Worm (Caenorhabditis elegans) whole organism, L1 larva: ENCODE measurements around the gene M04D8.5.

ENCODE experiments used
- C16A3.4 ChIP-seq: fragments of 150-350 bp; optimal IDR thresholded peaks from 2 replicates; lab custom pipeline; 2014; ENCODE audit warnings: missing biosample characterization, missing genetic modification characterization
- aha-1 ChIP-seq: fragments of 150-350 bp; optimal IDR thresholded peaks from 2 replicates; lab custom pipeline; 2014; ENCODE audit warnings: missing biosample characterization, missing genetic modification characterization
- ceh-8 ChIP-seq: fragments of 200-800 bp; sonication (Bioruptor generic); optimal IDR thresholded peaks from 2 replicates; lab custom pipeline; 2018; ENCODE audit warnings: mild to moderate bottlenecking, missing genetic modification characterization, moderate library complexity, missing compliant biosample characterization
- ceh-82 ChIP-seq, 3 experiments: fragments of 150-350 bp in 1 of 3; sonication (generic microtip) in 2 of 3; optimal IDR thresholded peaks; 2 replicates each; lab custom pipeline; 2014 to 2017; ENCODE audit warnings: missing biosample characterization in 3 of 3, missing genetic modification characterization in 3 of 3
- ceh-90 ChIP-seq: sonication (generic microtip); optimal IDR thresholded peaks from 2 replicates; lab custom pipeline; 2016; ENCODE audit warnings: missing genetic modification characterization, missing compliant biosample characterization
- dsc-1 ChIP-seq: sonication (generic microtip); optimal IDR thresholded peaks from 2 replicates; lab custom pipeline; 2016; ENCODE audit warnings: mild to moderate bottlenecking, missing genetic modification characterization, missing compliant biosample characterization
- efl-3 ChIP-seq: fragments of 200-800 bp; sonication (Bioruptor generic); optimal IDR thresholded peaks from 2 replicates; lab custom pipeline; 2018; ENCODE audit warnings: mild to moderate bottlenecking, missing genetic modification characterization, missing compliant biosample characterization
- egl-27 ChIP-seq, 2 experiments: fragments of 150-350 bp in 1 of 2; sonication (generic microtip); optimal IDR thresholded peaks; 3 replicates each; lab custom pipeline; 2017 to 2018; ENCODE audit warnings: missing biosample characterization in 2 of 2, missing genetic modification characterization in 2 of 2, missing genetic modification reagents in 2 of 2
- elt-2 ChIP-seq: sonication (generic microtip); optimal IDR thresholded peaks from 2 replicates; lab custom pipeline; 2016; ENCODE audit warnings: missing genetic modification characterization, mild to moderate bottlenecking, inconsistent platforms, missing compliant biosample characterization, missing genetic modification reagents
- elt-3 ChIP-seq, 6 experiments: fragments of 150-350 bp in 1 of 6; sonication (generic microtip); optimal IDR thresholded peaks; 2 replicates each; lab custom pipeline; 2017 to 2018; ENCODE audit warnings: missing biosample characterization in 6 of 6, missing genetic modification characterization in 6 of 6, inconsistent platforms in 1 of 6
- ets-5 ChIP-seq: fragments of 200-800 bp; sonication (Bioruptor generic); IDR thresholded peaks from 2 replicates; pipeline ENCODE4 v1.3.6; 2022; ENCODE audit warnings: missing genetic modification characterization, missing compliant biosample characterization
- fkh-4 ChIP-seq: sonication (generic microtip); optimal IDR thresholded peaks from 2 replicates; lab custom pipeline; 2016; ENCODE audit warnings: missing compliant biosample characterization, missing genetic modification characterization, borderline replicate concordance
- fkh-8 ChIP-seq: sonication (generic microtip); optimal IDR thresholded peaks from 2 replicates; lab custom pipeline; 2016; ENCODE audit warnings: mild to moderate bottlenecking, missing genetic modification characterization, missing compliant biosample characterization
- grh-1 ChIP-seq: fragments of 200-800 bp; sonication (Bioruptor generic); IDR thresholded peaks from 2 replicates; pipeline ENCODE4 v1.3.6; 2022; ENCODE audit warnings: missing genetic modification reagents, missing genetic modification characterization, missing compliant biosample characterization
- hlh-17 ChIP-seq: fragments of 200-800 bp; sonication (Bioruptor generic); optimal IDR thresholded peaks from 2 replicates; lab custom pipeline; 2018; ENCODE audit warnings: missing genetic modification characterization, mild to moderate bottlenecking, missing compliant biosample characterization, moderate library complexity, borderline replicate concordance
- hlh-4 ChIP-seq: sonication (generic microtip); optimal IDR thresholded peaks from 2 replicates; lab custom pipeline; 2016; ENCODE audit warnings: mild to moderate bottlenecking, missing genetic modification characterization, missing compliant biosample characterization
- hpl-2 ChIP-seq: fragments of 150-350 bp; optimal IDR thresholded peaks from 2 replicates; lab custom pipeline; 2014; ENCODE audit warnings: missing biosample characterization, missing genetic modification reagents, missing genetic modification characterization
- lin-14 ChIP-seq: fragments of 200-800 bp; sonication (Bioruptor generic); optimal IDR thresholded peaks from 2 replicates; lab custom pipeline; 2018; ENCODE audit warnings: mild to moderate bottlenecking, missing genetic modification characterization, moderate library complexity, missing compliant biosample characterization
- lin-15B ChIP-seq: fragments of 150-350 bp; sonication (generic microtip); optimal IDR thresholded peaks from 3 replicates; lab custom pipeline; 2014; ENCODE audit warnings: missing biosample characterization, missing genetic modification characterization
- lin-35 ChIP-seq, 2 experiments: fragments of 150-350 bp; optimal IDR thresholded peaks; 2 replicates each; lab custom pipeline; 2014; ENCODE audit warnings: missing biosample characterization in 2 of 2, missing genetic modification characterization in 2 of 2, missing genetic modification reagents in 2 of 2
- lin-39 ChIP-seq: fragments of 150-350 bp; optimal IDR thresholded peaks from 2 replicates; lab custom pipeline; 2014; ENCODE audit warnings: missing biosample characterization, missing genetic modification reagents, missing genetic modification characterization
- lir-3 ChIP-seq: sonication (generic microtip); optimal IDR thresholded peaks from 2 replicates; lab custom pipeline; 2016; ENCODE audit warnings: mild to moderate bottlenecking, missing genetic modification characterization, moderate library complexity, missing compliant biosample characterization; ENCODE audit not compliant: poor library complexity
- mdl-1 ChIP-seq, 2 experiments: fragments of 150-350 bp; optimal IDR thresholded peaks; 2 replicates each; lab custom pipeline; 2014 to 2017; ENCODE audit warnings: missing biosample characterization in 2 of 2, missing genetic modification characterization in 2 of 2, inconsistent platforms in 1 of 2
- mef-2 ChIP-seq: fragments of 150-350 bp; optimal IDR thresholded peaks from 2 replicates; lab custom pipeline; 2014; ENCODE audit warnings: missing biosample characterization, missing genetic modification characterization
- mep-1 ChIP-seq: fragments of 150-350 bp; optimal IDR thresholded peaks from 2 replicates; lab custom pipeline; 2014; ENCODE audit warnings: missing biosample characterization, missing genetic modification characterization
- nhr-11 ChIP-seq: fragments of 150-350 bp; optimal IDR thresholded peaks from 2 replicates; lab custom pipeline; 2014; ENCODE audit warnings: missing biosample characterization, missing genetic modification characterization
- nhr-19 ChIP-seq: fragments of 200-800 bp; sonication (Bioruptor generic); conservative IDR thresholded peaks from 2 replicates; pipeline ENCODE4 v1.3.6; 2022; ENCODE audit warnings: missing genetic modification characterization, missing compliant biosample characterization
- nhr-20 ChIP-seq: sonication (generic microtip); optimal IDR thresholded peaks from 2 replicates; lab custom pipeline; 2016; ENCODE audit warnings: mild to moderate bottlenecking, missing genetic modification characterization, missing compliant biosample characterization
- nhr-237 ChIP-seq: fragments of 150-350 bp; optimal IDR thresholded peaks from 2 replicates; lab custom pipeline; 2014; ENCODE audit warnings: missing biosample characterization, missing genetic modification characterization
- nhr-84 ChIP-seq: sonication (generic microtip); optimal IDR thresholded peaks from 2 replicates; lab custom pipeline; 2017; ENCODE audit warnings: missing biosample characterization, missing genetic modification characterization
- nhr-90 ChIP-seq: sonication (generic microtip); optimal IDR thresholded peaks from 2 replicates; lab custom pipeline; 2016; ENCODE audit warnings: mild to moderate bottlenecking, missing genetic modification characterization, missing compliant biosample characterization; ENCODE audit not compliant: poor library complexity
- pag-3 ChIP-seq: sonication (generic microtip); optimal IDR thresholded peaks from 2 replicates; lab custom pipeline; 2017; ENCODE audit warnings: missing genetic modification characterization, mild to moderate bottlenecking, missing compliant biosample characterization, antibody characterized with exemption, borderline replicate concordance; ENCODE audit not compliant: insufficient read depth
- pax-3 ChIP-seq: fragments of 200-800 bp; sonication (Bioruptor generic); optimal IDR thresholded peaks from 2 replicates; lab custom pipeline; 2018; ENCODE audit warnings: mild to moderate bottlenecking, missing genetic modification characterization, moderate library complexity, missing compliant biosample characterization
- rnt-1 ChIP-seq: sonication (generic microtip); optimal IDR thresholded peaks from 2 replicates; lab custom pipeline; 2016; ENCODE audit warnings: mild to moderate bottlenecking, missing genetic modification characterization, moderate library complexity, missing compliant biosample characterization
- tlp-1 ChIP-seq: fragments of 150-350 bp; optimal IDR thresholded peaks from 2 replicates; lab custom pipeline; 2014; ENCODE audit warnings: missing biosample characterization, missing genetic modification characterization
- unc-98 ChIP-seq: fragments of 200-800 bp; sonication (Bioruptor generic); IDR thresholded peaks from 2 replicates; pipeline ENCODE4 v1.3.6; 2022; ENCODE audit warnings: missing genetic modification characterization, missing compliant biosample characterization
- vab-15 ChIP-seq: sonication (generic microtip); optimal IDR thresholded peaks from 2 replicates; lab custom pipeline; 2017; ENCODE audit warnings: missing genotype, mild to moderate bottlenecking, missing genetic modification characterization, missing compliant biosample characterization
- xbp-1 ChIP-seq: sonication (generic microtip); optimal IDR thresholded peaks from 2 replicates; lab custom pipeline; 2016; ENCODE audit warnings: missing genetic modification characterization, missing compliant biosample characterization
- zag-1 ChIP-seq: fragments of 150-350 bp; optimal IDR thresholded peaks from 2 replicates; lab custom pipeline; 2014; ENCODE audit warnings: missing biosample characterization, missing genetic modification characterization
- zip-4 ChIP-seq: fragments of 200-800 bp; sonication (Bioruptor generic); optimal IDR thresholded peaks from 2 replicates; lab custom pipeline; 2018; ENCODE audit warnings: mild to moderate bottlenecking, missing genetic modification characterization, moderate library complexity, missing compliant biosample characterization
- ztf-11 ChIP-seq, 2 experiments: sonication (generic microtip); optimal IDR thresholded peaks; 2 replicates each; lab custom pipeline; 2016 to 2017; ENCODE audit warnings: missing genetic modification characterization in 2 of 2, missing biosample characterization in 1 of 2, missing compliant biosample characterization in 1 of 2
- ztf-4 ChIP-seq: fragments of 150-350 bp; optimal IDR thresholded peaks from 2 replicates; lab custom pipeline; 2014; ENCODE audit warnings: missing biosample characterization, missing genetic modification characterization

The M04D8.5 gene

ce11 chrIII:10006734-10007348, 26.3 kb downstream of the M04D8.5 start, which contains the start of gene C05B5.8 (continued):
- TF ChIP-seq unc-98, result no peak
- no peak for TF ChIP-seq mef-2
- TF ChIP-seq nhr-20 (tag; lab: Kevin White, UChicago), result peak; percentile 71
- no peak for TF ChIP-seq ceh-82 (tag; optimal IDR thresholded peaks at IDR 0.05; lab: Kevin White, UChicago)
- TF ChIP-seq hlh-17 (GFP tag; lab: Kevin White, UChicago), result no peak
- no peak for TF ChIP-seq efl-3 (GFP tag; lab: Kevin White, UChicago)
- peak; percentile 20 for TF ChIP-seq lir-3 (tag; lab: Kevin White, UChicago)
- TF ChIP-seq ceh-8, result no peak
- TF ChIP-seq zip-4 (GFP tag; lab: Kevin White, UChicago), result no peak
- TF ChIP-seq hpl-2, result no peak
- no peak for TF ChIP-seq fkh-4 (tag; lab: Kevin White, UChicago)
- no peak for TF ChIP-seq ztf-4
- TF ChIP-seq pax-3 (tag; lab: Kevin White, UChicago), result no peak
- no peak for TF ChIP-seq elt-2 (tag; lab: Kevin White, UChicago)
- TF ChIP-seq tlp-1 (tag; lab: Kevin White, UChicago), result no peak
- TF ChIP-seq mdl-1 (tag; optimal IDR thresholded peaks at IDR 0.05; lab: Kevin White, UChicago), result no peak
- peak; percentile 86 for TF ChIP-seq lin-14 (GFP tag; lab: Kevin White, UChicago)
- TF ChIP-seq dsc-1 (tag; lab: Kevin White, UChicago), result no peak
- no peak for TF ChIP-seq lin-39 (tag; lab: Kevin White, UChicago)
- TF ChIP-seq vab-15, result peak; percentile 49
- no peak for TF ChIP-seq lin-15B (tag; lab: Kevin White, UChicago)
- TF ChIP-seq pag-3 (tag; lab: Kevin White, UChicago), result no peak
- no peak for TF ChIP-seq ceh-90
- TF ChIP-seq elt-3 (tag; optimal IDR thresholded peaks at IDR 0.05; lab: Kevin White, UChicago), result peak in 3 of 6 experiments; percentile 31 to 58 (median 39)
- no peak for TF ChIP-seq nhr-237 (tag; lab: Kevin White, UChicago)
- TF ChIP-seq grh-1 (GFP tag; lab: Robert Waterston, UW), result peak; percentile 97
- no peak for TF ChIP-seq hlh-4 (tag; lab: Kevin White, UChicago)
- TF ChIP-seq ets-5 (GFP tag; lab: Robert Waterston, UW), result no peak
- TF ChIP-seq aha-1 (tag; lab: Kevin White, UChicago), result no peak
- no peak for TF ChIP-seq egl-27 (tag; optimal IDR thresholded peaks at IDR 0.05; lab: Kevin White, UChicago)
- TF ChIP-seq xbp-1 (tag; lab: Kevin White, UChicago), result no peak
- no peak for TF ChIP-seq nhr-11
- peak; percentile 34 for TF ChIP-seq C16A3.4 (tag; lab: Kevin White, UChicago)

ce11 chrIII:10004213-10004612, 28.9 kb downstream of the M04D8.5 start, which contains the start of gene C05B5.11:
Gene C05B5.11, plus strand, starts transcription at chrIII:10004513.
- TF ChIP-seq zag-1 (tag; lab: Kevin White, UChicago) (no peak), ztf-11 (tag; optimal IDR thresholded peaks at IDR 0.05; lab: Kevin White, UChicago) (no peak)

ce11 chrIII:10001060-10001459, 32.1 kb downstream of the M04D8.5 start, which contains the start of gene C05B5.5:
Gene C05B5.5, plus strand, starts transcription at chrIII:10001360.
- TF ChIP-seq lin-15B (tag; lab: Kevin White, UChicago) (no peak), lin-35 (GFP tag; optimal IDR thresholded peaks at IDR 0.05; lab: Kevin White, UChicago) (no peak), nhr-19 (GFP tag; lab: Robert Waterston, UW) (no peak), vab-15 (no peak), nhr-90 (tag; lab: Kevin White, UChicago) (no peak), fkh-8 (tag; lab: Kevin White, UChicago) (no peak), rnt-1 (tag; lab: Kevin White, UChicago) (no peak), mep-1 (tag; lab: Kevin White, UChicago) (no peak), hlh-4 (tag; lab: Kevin White, UChicago) (no peak), nhr-20 (tag; lab: Kevin White, UChicago) (no peak), unc-98 (no peak), pax-3 (tag; lab: Kevin White, UChicago) (no peak), zip-4 (GFP tag; lab: Kevin White, UChicago) (no peak), tlp-1 (tag; lab: Kevin White, UChicago) (no peak), fkh-4 (tag; lab: Kevin White, UChicago) (no peak), nhr-84 (tag; lab: Kevin White, UChicago) (no peak)
- TF ChIP-seq, all 84 proteins: peak for 0
